Worm (Caenorhabditis elegans): ENCODE results near the gene B0285.6.

- TF ChIP-seq mep-1 (tag; optimal IDR thresholded peaks at IDR 0.05), result no peak
- no peak for TF ChIP-seq ctbp-1 (GFP tag; IDR thresholded peaks at IDR 0.05)
- TF ChIP-seq nhr-111 (GFP tag; optimal IDR thresholded peaks at IDR 0.05), result no peak
- TF ChIP-seq lin-1 (GFP tag; IDR thresholded peaks at IDR 0.05), result no peak
- TF ChIP-seq jun-1 (tag; optimal IDR thresholded peaks at IDR 0.05), result no peak
- no peak for TF ChIP-seq zfp-2 (tag; optimal IDR thresholded peaks at IDR 0.05)
- no peak for TF ChIP-seq ama-1 (optimal IDR thresholded peaks at IDR 0.05)
- TF ChIP-seq unc-39 (tag; optimal IDR thresholded peaks at IDR 0.05), result no peak
- TF ChIP-seq R02D3.7 (tag; optimal IDR thresholded peaks at IDR 0.05), result no peak
These were observed 31.4 kb downstream of the B0285.6 start, which contains the start of gene pals-27 for ce11 chrIII:4381343-4381742.

Data from whole organism, L4 larva.